Fruit fly (Drosophila melanogaster) whole organism, embryonic: Measurements from ENCODE around the gene CG5781.
A peak's percentile ranks its signal among the peaks of the same experiment; 100 is the strongest.

Source experiments
- Aef1 ChIP-seq: fragments of 200-800 bp; sonication (Bioruptor generic); IDR thresholded peaks from 3 replicates; pipeline ENCODE4 v1.3.6; 2022; ENCODE audit warnings: missing biosample characterization, missing genetic modification characterization
- BtbVII ChIP-seq: fragments of 200-800 bp; sonication (Bioruptor generic); optimal IDR thresholded peaks from 3 replicates; lab custom pipeline; 2017; ENCODE audit warnings: missing biosample characterization, mild to moderate bottlenecking, missing genetic modification characterization
- CG10366 ChIP-seq: fragments of 200-800 bp; sonication (Bioruptor generic); IDR thresholded peaks from 2 replicates; pipeline ENCODE4 v1.3.6; 2022; ENCODE audit warnings: missing biosample characterization, missing genetic modification characterization
- CG10979 ChIP-seq: fragments of 200-800 bp; sonication (Bioruptor generic); optimal IDR thresholded peaks from 2 replicates; lab custom pipeline; 2018; ENCODE audit warnings: missing biosample characterization, mild to moderate bottlenecking, missing genetic modification characterization, moderate library complexity
- CG11456 ChIP-seq: fragments of 200-800 bp; sonication (Bioruptor generic); IDR thresholded peaks from 3 replicates; pipeline ENCODE4 v1.3.6; 2022; ENCODE audit warnings: missing biosample characterization, missing genetic modification characterization
- CG1233 ChIP-seq: fragments of 200-800 bp; sonication (Bioruptor generic); optimal IDR thresholded peaks from 4 replicates; lab custom pipeline; 2018; ENCODE audit warnings: missing biosample characterization, mild to moderate bottlenecking, missing genetic modification characterization
- CG13287 ChIP-seq: fragments of 200-800 bp; sonication (Bioruptor generic); IDR thresholded peaks from 2 replicates; pipeline ENCODE4 v1.3.6; 2022; ENCODE audit warnings: missing biosample characterization, missing genetic modification characterization; ENCODE audit not compliant: partially characterized antibody
- CG13775 ChIP-seq: fragments of 200-800 bp; sonication (Bioruptor generic); optimal IDR thresholded peaks from 3 replicates; lab custom pipeline; 2017; ENCODE audit warnings: missing biosample characterization, mild to moderate bottlenecking, missing genetic modification characterization
- CG14441 ChIP-seq: fragments of 200-800 bp; sonication (Bioruptor generic); IDR thresholded peaks from 2 replicates; pipeline ENCODE4 v1.3.6; 2022; ENCODE audit warnings: missing biosample characterization, missing genetic modification characterization
- CG15269 ChIP-seq: fragments of 200-800 bp; sonication (Bioruptor generic); optimal IDR thresholded peaks from 2 replicates; lab custom pipeline; 2018; ENCODE audit warnings: missing biosample characterization, mild to moderate bottlenecking, missing genetic modification characterization, moderate library complexity
- CG17361 ChIP-seq: fragments of 200-800 bp; sonication (Bioruptor generic); IDR thresholded peaks from 3 replicates; pipeline ENCODE4 v1.3.6; 2022; ENCODE audit warnings: missing biosample characterization, missing genetic modification characterization
- CG17829 ChIP-seq: fragments of 200-800 bp; optimal IDR thresholded peaks from 2 replicates; lab custom pipeline; 2019; ENCODE audit warnings: missing biosample characterization, mild to moderate bottlenecking, missing genetic modification characterization, moderate library complexity
- CG1832 ChIP-seq: fragments of 200-800 bp; sonication (Bioruptor generic); optimal IDR thresholded peaks from 2 replicates; lab custom pipeline; 2017; ENCODE audit warnings: missing biosample characterization, mild to moderate bottlenecking, missing genetic modification characterization, inconsistent platforms
- CG2120 ChIP-seq: fragments of 200-800 bp; sonication (Bioruptor generic); optimal IDR thresholded peaks from 3 replicates; lab custom pipeline; 2016; ENCODE audit warnings: missing biosample characterization, missing genetic modification characterization
- CG30403 ChIP-seq: fragments of 200-800 bp; sonication (Bioruptor generic); optimal IDR thresholded peaks from 3 replicates; lab custom pipeline; 2016; ENCODE audit warnings: missing biosample characterization, missing genetic modification characterization
- CG30431 ChIP-seq: fragments of 200-800 bp; sonication (Bioruptor generic); optimal IDR thresholded peaks from 2 replicates; lab custom pipeline; 2017; ENCODE audit warnings: missing biosample characterization, missing genetic modification characterization
- CG32532 ChIP-seq: fragments of 200-800 bp; sonication (Bioruptor generic); IDR thresholded peaks from 2 replicates; pipeline ENCODE4 v1.3.6; 2022; ENCODE audit warnings: missing biosample characterization, missing genetic modification characterization
- CG32767 ChIP-seq: fragments of 200-800 bp; sonication (Bioruptor generic); IDR thresholded peaks from 2 replicates; pipeline ENCODE4 v1.3.6; 2022; ENCODE audit warnings: missing biosample characterization, missing genetic modification characterization
- CG33213 ChIP-seq: fragments of 200-800 bp; sonication (Bioruptor generic); optimal IDR thresholded peaks from 3 replicates; lab custom pipeline; 2016; ENCODE audit warnings: missing biosample characterization, missing genetic modification characterization
- CG34376 ChIP-seq: fragments of 200-800 bp; sonication (Bioruptor generic); optimal IDR thresholded peaks from 2 replicates; lab custom pipeline; 2018; ENCODE audit warnings: missing biosample characterization, mild to moderate bottlenecking, missing genetic modification characterization
- CG34422 ChIP-seq: fragments of 200-800 bp; sonication (Bioruptor generic); IDR thresholded peaks from 3 replicates; pipeline ENCODE4 v1.3.6; 2022; ENCODE audit warnings: missing biosample characterization, missing genetic modification characterization
- CG3995 ChIP-seq: fragments of 200-800 bp; sonication (Bioruptor generic); optimal IDR thresholded peaks from 3 replicates; lab custom pipeline; 2016; ENCODE audit warnings: missing biosample characterization, missing genetic modification characterization
- CG6765 ChIP-seq: fragments of 200-800 bp; sonication (Bioruptor generic); optimal IDR thresholded peaks from 3 replicates; lab custom pipeline; 2017; ENCODE audit warnings: missing biosample characterization, mild to moderate bottlenecking, missing genetic modification characterization
- CHES-1-like ChIP-seq: fragments of 200-800 bp; sonication (Bioruptor generic); optimal IDR thresholded peaks from 2 replicates; lab custom pipeline; 2016; ENCODE audit warnings: missing biosample characterization, missing genetic modification characterization
- Dbx ChIP-seq: fragments of 200-800 bp; sonication (Bioruptor generic); IDR thresholded peaks from 3 replicates; pipeline ENCODE4 v1.3.6; 2022; ENCODE audit warnings: missing biosample characterization, missing genetic modification characterization
- Dll ChIP-seq: fragments of 200-800 bp; sonication (Bioruptor generic); IDR thresholded peaks from 4 replicates; pipeline ENCODE4 v1.3.6; 2022; ENCODE audit warnings: missing biosample characterization, missing genetic modification characterization; ENCODE audit not compliant: partially characterized antibody
- Gsc ChIP-seq: fragments of 200-800 bp; sonication (Bioruptor generic); IDR thresholded peaks from 2 replicates; pipeline ENCODE4 v1.3.6; 2022; ENCODE audit warnings: missing biosample characterization, missing genetic modification characterization
- Hey ChIP-seq: fragments of 200-800 bp; sonication (Bioruptor generic); optimal IDR thresholded peaks from 3 replicates; lab custom pipeline; 2018; ENCODE audit warnings: missing biosample characterization, mild to moderate bottlenecking, missing genetic modification characterization
- NFAT ChIP-seq: fragments of 200-800 bp; sonication (Bioruptor generic); IDR thresholded peaks from 2 replicates; pipeline ENCODE4 v1.3.6; 2022; ENCODE audit warnings: missing biosample characterization, missing genetic modification characterization
- Nf-YB ChIP-seq: fragments of 200-800 bp; sonication (Bioruptor generic); optimal IDR thresholded peaks from 3 replicates; lab custom pipeline; 2019; ENCODE audit warnings: missing biosample characterization, mild to moderate bottlenecking, missing genetic modification characterization, moderate library complexity
- Pdp1 ChIP-seq, 2 experiments: fragments of 200-800 bp; sonication (Bioruptor generic); optimal IDR thresholded peaks; 3 replicates each; lab custom pipeline; 2016; ENCODE audit warnings: missing biosample characterization in 2 of 2, missing genetic modification characterization in 2 of 2, mild to moderate bottlenecking in 1 of 2, moderate library complexity in 1 of 2
- Usf ChIP-seq: fragments of 200-800 bp; sonication (Bioruptor generic); optimal IDR thresholded peaks from 2 replicates; lab custom pipeline; 2017; ENCODE audit warnings: missing genotype, missing biosample characterization, missing genetic modification characterization
- bsh ChIP-seq, 2 experiments: fragments of 200-800 bp; sonication (Bioruptor generic); optimal IDR thresholded peaks; 2 replicates each; lab custom pipeline; 2017 to 2018; ENCODE audit warnings: mild to moderate bottlenecking in 2 of 2, missing biosample characterization in 2 of 2, missing genetic modification characterization in 2 of 2, moderate library complexity in 1 of 2
- exex ChIP-seq: fragments of 200-800 bp; sonication (Bioruptor generic); optimal IDR thresholded peaks from 4 replicates; lab custom pipeline; 2018; ENCODE audit warnings: missing biosample characterization, mild to moderate bottlenecking, missing genetic modification characterization, moderate library complexity
- gfzf ChIP-seq: fragments of 200-800 bp; sonication (Bioruptor generic); optimal IDR thresholded peaks from 2 replicates; lab custom pipeline; 2016; ENCODE audit warnings: missing biosample characterization, mild to moderate bottlenecking, missing genetic modification characterization, moderate library complexity
- grn ChIP-seq: fragments of 200-800 bp; sonication (Bioruptor generic); optimal IDR thresholded peaks from 3 replicates; lab custom pipeline; 2017; ENCODE audit warnings: missing biosample characterization, missing genetic modification characterization
- hkb ChIP-seq, 2 experiments: fragments of 200-800 bp in 1 of 2; fragments of >200 bp in 1 of 2; sonication (Bioruptor generic) in 1 of 2; IDR thresholded peaks in 1 of 2; optimal IDR thresholded peaks in 1 of 2; 2 replicates each; pipeline versions ENCODE4 v1.3.6 to Lab custom; 2017 to 2022; ENCODE audit warnings: missing biosample characterization in 1 of 2, missing genetic modification characterization in 1 of 2
- kah ChIP-seq: fragments of 200-800 bp; sonication (Bioruptor generic); optimal IDR thresholded peaks from 2 replicates; lab custom pipeline; 2018; ENCODE audit warnings: missing biosample characterization, mild to moderate bottlenecking, missing genetic modification characterization
- lov ChIP-seq, 2 experiments: fragments of 200-800 bp in 1 of 2; fragments of >200 bp in 1 of 2; sonication (Bioruptor generic) in 1 of 2; IDR thresholded peaks in 1 of 2; optimal IDR thresholded peaks in 1 of 2; 2 replicates in 1 of 2; 3 replicates in 1 of 2; pipeline versions ENCODE4 v1.3.6 to Lab custom; 2017 to 2022; ENCODE audit warnings: missing biosample characterization in 1 of 2, missing genetic modification characterization in 1 of 2
- mirr ChIP-seq: fragments of 200-800 bp; sonication (Bioruptor generic); optimal IDR thresholded peaks from 3 replicates; lab custom pipeline; 2018; ENCODE audit warnings: missing biosample characterization, mild to moderate bottlenecking, missing genetic modification characterization
- prd ChIP-seq, 3 experiments: fragments of >200 bp in 2 of 3; fragments of 200-800 bp in 1 of 3; sonication (Bioruptor generic) in 1 of 3; optimal IDR thresholded peaks in 2 of 3; IDR thresholded peaks in 1 of 3; 2 replicates in 2 of 3; 3 replicates in 1 of 3; pipeline versions ENCODE4 v1.3.6 to Lab custom; 2017 to 2022; ENCODE audit warnings: missing biosample characterization in 1 of 3, missing genetic modification characterization in 1 of 3
- pros ChIP-seq: fragments of 200-800 bp; sonication (Bioruptor generic); optimal IDR thresholded peaks from 3 replicates; lab custom pipeline; 2019; ENCODE audit warnings: missing biosample characterization, mild to moderate bottlenecking, missing genetic modification characterization, moderate library complexity
- sug ChIP-seq: fragments of 200-800 bp; optimal IDR thresholded peaks from 2 replicates; lab custom pipeline; 2019; ENCODE audit warnings: missing biosample characterization, mild to moderate bottlenecking, missing genetic modification characterization, moderate library complexity
- trh ChIP-seq: fragments of 200-800 bp; sonication (Bioruptor generic); optimal IDR thresholded peaks from 2 replicates; lab custom pipeline; 2016; ENCODE audit warnings: missing biosample characterization, missing genetic modification characterization
- ttk ChIP-seq: fragments of 200-800 bp; sonication (Bioruptor generic); IDR thresholded peaks from 2 replicates; pipeline ENCODE4 v2.1.2; 2022; ENCODE audit warnings: missing biosample characterization, missing genetic modification characterization

The CG5781 gene

dm6 chr2L:12704418-12704920 lies 7.3 kb upstream of the CG5781 start, which contains the start of the genes CG5776 and spict (continued):
- TF ChIP-seq Nf-YB (GFP tag; lab: Kevin White, UChicago) (peak; percentile 56), pros (GFP tag; lab: Kevin White, UChicago) (no peak), bsh (GFP tag; optimal IDR thresholded peaks at IDR 0.05; lab: Kevin White, UChicago) (peak in 1 of 2 experiments; percentile 80), CHES-1-like (GFP tag; lab: Kevin White, UChicago) (peak; percentile 35)

dm6 chr2L:12701498-12701897 lies 4.4 kb upstream of the CG5781 start:
- no peak for TF ChIP-seq CG32532 (GFP tag; lab: Robert Waterston, UW)
- peak; percentile 48 for TF ChIP-seq sug (tag; lab: Kevin White, UChicago)
- TF ChIP-seq grn (GFP tag; lab: Kevin White, UChicago) = peak; percentile 46
- TF ChIP-seq Dll = no peak
- no peak for TF ChIP-seq CG10979
- TF ChIP-seq CG2120 (GFP tag; lab: Kevin White, UChicago) = no peak
- TF ChIP-seq exex (tag; lab: Kevin White, UChicago) = peak; percentile 88
- TF ChIP-seq Pdp1 (GFP tag; optimal IDR thresholded peaks at IDR 0.05; lab: Kevin White, UChicago) = peak in 1 of 2 experiments; percentile 81
- TF ChIP-seq CG34422 (GFP tag; lab: Robert Waterston, UW) = no peak
- no peak for TF ChIP-seq prd (optimal IDR thresholded peaks at IDR 0.05; lab: Kevin White, UChicago)
- no peak for TF ChIP-seq prd (GFP tag; IDR thresholded peaks at IDR 0.05; lab: Robert Waterston, UW)
- TF ChIP-seq CG33213 (GFP tag; lab: Kevin White, UChicago) = no peak
- no peak for TF ChIP-seq CG17361
- TF ChIP-seq mirr (GFP tag; lab: Kevin White, UChicago) = peak; percentile 42
- TF ChIP-seq Aef1 (GFP tag; lab: Robert Waterston, UW) = no peak
- TF ChIP-seq CG32767 = no peak
- peak; percentile 24 for TF ChIP-seq CG34376
- no peak for TF ChIP-seq CG6765
- TF ChIP-seq Hey (tag; lab: Kevin White, UChicago) = no peak

dm6 chr2L:12700381-12700963 lies 3.3 kb upstream of the CG5781 start, which contains the start of gene CG17036:
CG17036 (minus strand) TSS chr2L:12700746.
- TF ChIP-seq lov (optimal IDR thresholded peaks at IDR 0.05; lab: Kevin White, UChicago) (no peak), lov (GFP tag; IDR thresholded peaks at IDR 0.05; lab: Robert Waterston, UW) (no peak), CG15269 (tag; lab: Kevin White, UChicago) (peak; percentile 4), CG10366 (0 out of 2 replicates have a peak, but pooled peaks have one; percentile 13), hkb (optimal IDR thresholded peaks at IDR 0.05; lab: Kevin White, UChicago) (no peak), hkb (GFP tag; IDR thresholded peaks at IDR 0.05; lab: Robert Waterston, UW) (0 out of 2 replicates have a peak, but pooled peaks have one; percentile 17), ttk (GFP tag; lab: Robert Waterston, UW) (no peak), Dbx (peak; percentile 55; the same call in 1 of the 3 replicates), NFAT (GFP tag; lab: Robert Waterston, UW) (peak; percentile 57; the same call in 1 of the 2 replicates), CG1832 (no peak), CG30403 (GFP tag; lab: Kevin White, UChicago) (peak; percentile 16), CG30431 (GFP tag; lab: Kevin White, UChicago) (no peak), gfzf (GFP tag; lab: Kevin White, UChicago) (no peak), BtbVII (GFP tag; lab: Kevin White, UChicago) (peak; percentile 45), Gsc (GFP tag; lab: Robert Waterston, UW) (no peak), CG11456 (GFP tag; lab: Robert Waterston, UW) (peak; percentile 50; the same call in 1 of the 3 replicates), CG13287 (GFP tag; lab: Robert Waterston, UW) (0 out of 2 replicates have a peak, but pooled peaks have one; percentile 19), CG3995 (no peak), CG17829 (tag; lab: Kevin White, UChicago) (peak; percentile 25), Usf (GFP tag; lab: Kevin White, UChicago) (peak; percentile 10), CG1233 (GFP tag; lab: Kevin White, UChicago) (peak; percentile 7), CG32532 (GFP tag; lab: Robert Waterston, UW) (peak; percentile 62; the same call in 1 of the 2 replicates), kah (GFP tag; lab: Kevin White, UChicago) (no peak), CG14441 (GFP tag; lab: Robert Waterston, UW) (no peak), CG13775 (GFP tag; lab: Kevin White, UChicago) (peak; percentile 47), trh (no peak)
